Worm (Caenorhabditis elegans): Measurements from ENCODE around the gene Y26G10.6.

DNA sequence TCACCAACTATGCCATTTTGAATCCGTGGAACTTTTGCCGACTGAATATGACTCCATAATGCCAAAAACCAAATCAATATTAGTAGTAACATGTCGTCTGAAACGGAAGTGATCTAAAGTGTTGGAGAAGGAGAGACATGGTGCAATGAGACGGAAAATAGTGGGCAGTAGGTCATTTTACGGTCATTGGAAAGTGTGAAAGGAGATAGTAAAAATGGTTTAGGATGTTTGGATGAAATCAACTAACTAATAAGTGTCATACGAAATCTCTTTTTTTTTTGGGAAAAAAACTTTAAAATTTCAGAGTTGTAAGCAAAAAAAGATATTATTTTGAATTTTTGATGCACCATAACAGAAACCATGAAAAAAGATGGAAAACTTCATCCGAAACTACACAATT is 40.0 kb downstream of the Y26G10.6 start, which contains the start of gene cutl-4:
- TF ChIP-seq unc-86 (tag; optimal IDR thresholded peaks at IDR 0.05) (no peak), C04F5.9 (tag; optimal IDR thresholded peaks at IDR 0.05) (no peak), fkh-10 (GFP tag; optimal IDR thresholded peaks at IDR 0.05) (no peak), aly-2 (tag; optimal IDR thresholded peaks at IDR 0.05) (no peak), jun-1 (tag; optimal IDR thresholded peaks at IDR 0.05) (no peak), efl-3 (GFP tag; optimal IDR thresholded peaks at IDR 0.05) (no peak), efl-1 (optimal IDR thresholded peaks at IDR 0.05) (no peak), efl-1 (GFP tag; optimal IDR thresholded peaks at IDR 0.05 in 1 of 2) (no peak), blmp-1 (tag; optimal IDR thresholded peaks at IDR 0.05) (no peak), vab-15 (tag; optimal IDR thresholded peaks at IDR 0.05) (no peak), nhr-28 (tag; optimal IDR thresholded peaks at IDR 0.05) (no peak), lin-39 (tag; optimal IDR thresholded peaks at IDR 0.05) (no peak)
